Fruit fly (Drosophila melanogaster) whole organism, adult: Measurements from ENCODE around the gene CG7631.

ENCODE experiments used
- CG11617 ChIP-seq: fragments of 200-800 bp; sonication (Bioruptor generic); optimal IDR thresholded peaks from 2 replicates; lab custom pipeline; 2017; ENCODE audit warnings: mild to moderate bottlenecking, missing biosample characterization, missing genetic modification reagents, missing genetic modification characterization
- CG14711 ChIP-seq: fragments of 200-800 bp; sonication (Bioruptor generic); optimal IDR thresholded peaks from 2 replicates; lab custom pipeline; 2018; ENCODE audit warnings: missing biosample characterization, mild to moderate bottlenecking, missing genetic modification characterization, moderate library complexity
- CG33017 ChIP-seq: fragments of 200-800 bp; sonication (Bioruptor generic); optimal IDR thresholded peaks from 2 replicates; lab custom pipeline; 2018; ENCODE audit warnings: missing biosample characterization, mild to moderate bottlenecking, missing genetic modification characterization, moderate library complexity
- CG5204 ChIP-seq: fragments of 200-800 bp; sonication (Bioruptor generic); optimal IDR thresholded peaks from 2 replicates; lab custom pipeline; 2016; ENCODE audit warnings: missing biosample characterization, missing genetic modification characterization
- CG7101 ChIP-seq: fragments of 200-800 bp; sonication (Bioruptor generic); optimal IDR thresholded peaks from 2 replicates; lab custom pipeline; 2018; ENCODE audit warnings: missing biosample characterization, mild to moderate bottlenecking, missing genetic modification characterization, moderate library complexity
- Crg-1 ChIP-seq: fragments of 200-800 bp; sonication (Bioruptor generic); optimal IDR thresholded peaks from 2 replicates; lab custom pipeline; 2016; ENCODE audit warnings: missing biosample characterization, missing genetic modification characterization
- Mnt ChIP-seq: fragments of 200-800 bp; sonication (Bioruptor generic); optimal IDR thresholded peaks from 2 replicates; lab custom pipeline; 2016; ENCODE audit warnings: missing biosample characterization, mild to moderate bottlenecking, missing genetic modification characterization
- bab1 ChIP-seq: fragments of 200-800 bp; sonication (Bioruptor generic); optimal IDR thresholded peaks from 3 replicates; lab custom pipeline; 2019; ENCODE audit warnings: missing biosample characterization, mild to moderate bottlenecking, missing genetic modification characterization, moderate library complexity
- cic ChIP-seq: fragments of 200-800 bp; sonication (Bioruptor generic); optimal IDR thresholded peaks from 2 replicates; lab custom pipeline; 2017; ENCODE audit warnings: missing biosample characterization, mild to moderate bottlenecking, missing genetic modification characterization, moderate library complexity
- cnc ChIP-seq, 2 experiments: fragments of >200 bp; optimal IDR thresholded peaks; 2 replicates each; lab custom pipeline; 2017
- kay ChIP-seq: fragments of 200-800 bp; sonication (Bioruptor generic); peaks from one replicate; lab custom pipeline; 2016; ENCODE audit warnings: missing biosample characterization, missing genetic modification characterization, borderline replicate concordance
- ovo ChIP-seq: fragments of 200-800 bp; sonication (Bioruptor generic); optimal IDR thresholded peaks from 2 replicates; lab custom pipeline; 2016; ENCODE audit warnings: missing biosample characterization, missing genetic modification characterization
- tj ChIP-seq: fragments of 200-800 bp; sonication (Bioruptor generic); optimal IDR thresholded peaks from 3 replicates; lab custom pipeline; 2017; ENCODE audit warnings: missing biosample characterization, mild to moderate bottlenecking, missing genetic modification characterization, moderate library complexity

- TF ChIP-seq CG33017 (tag; lab: Kevin White, UChicago) (no peak), cnc (optimal IDR thresholded peaks at IDR 0.05; lab: Kevin White, UChicago) (no peak), CG11617 (GFP tag; lab: Kevin White, UChicago) (no peak), bab1 (GFP tag; lab: Kevin White, UChicago) (no peak), CG14711 (tag; lab: Kevin White, UChicago) (no peak), tj (GFP tag; lab: Kevin White, UChicago) (no peak), kay (no peak), CG7101 (no peak), CG5204 (GFP tag; lab: Kevin White, UChicago) (no peak), ovo (no peak), cic (GFP tag; lab: Kevin White, UChicago) (no peak), Mnt (no peak), Crg-1 (GFP tag; lab: Kevin White, UChicago) (no peak)
Observed at dm6 chr2L:15628378-15628777, at the start of gene CG7631.
